Worm (Caenorhabditis elegans) whole organism, late embryonic: ENCODE data around the gene nekl-4.

Source experiments
- F13H6.1 ChIP-seq: sonication (generic microtip); optimal IDR thresholded peaks from 2 replicates; lab custom pipeline; 2016; ENCODE audit warnings: missing genetic modification characterization, missing compliant biosample characterization
- ama-1 ChIP-seq: fragments of 150-350 bp; optimal IDR thresholded peaks from 2 replicates; lab custom pipeline; 2014
- ceh-19 ChIP-seq: fragments of 200-800 bp; sonication (Bioruptor generic); optimal IDR thresholded peaks from 2 replicates; lab custom pipeline; 2018; ENCODE audit warnings: mild to moderate bottlenecking, missing genetic modification characterization, missing compliant biosample characterization
- ceh-22 ChIP-seq: sonication (generic microtip); optimal IDR thresholded peaks from 2 replicates; lab custom pipeline; 2017; ENCODE audit warnings: missing biosample characterization, missing genetic modification characterization
- hlh-30 ChIP-seq: sonication (generic microtip); optimal IDR thresholded peaks from 2 replicates; lab custom pipeline; 2017; ENCODE audit warnings: antibody characterized with exemption, missing genetic modification characterization, missing compliant biosample characterization; ENCODE audit not compliant: insufficient read depth
- nfya-1 ChIP-seq: sonication (generic microtip); optimal IDR thresholded peaks from 2 replicates; lab custom pipeline; 2017; ENCODE audit warnings: missing genetic modification characterization, mild to moderate bottlenecking, missing compliant biosample characterization, antibody characterized with exemption, moderate library complexity
- odd-2 ChIP-seq: sonication (generic microtip); optimal IDR thresholded peaks from 2 replicates; lab custom pipeline; 2017; ENCODE audit warnings: antibody characterized with exemption, mild to moderate bottlenecking, missing genetic modification characterization, missing compliant biosample characterization
- pat-9 ChIP-seq: fragments of 200-800 bp; sonication (Bioruptor generic); optimal IDR thresholded peaks from 2 replicates; lab custom pipeline; 2018; ENCODE audit warnings: mild to moderate bottlenecking, missing genetic modification characterization, moderate library complexity, missing compliant biosample characterization
- pqm-1 ChIP-seq: sonication (generic microtip); optimal IDR thresholded peaks from 2 replicates; lab custom pipeline; 2016; ENCODE audit warnings: missing genetic modification characterization, missing compliant biosample characterization
- pros-1 ChIP-seq: fragments of 150-350 bp; optimal IDR thresholded peaks from 2 replicates; lab custom pipeline; 2014; ENCODE audit warnings: missing biosample characterization, missing genetic modification reagents, missing genetic modification characterization
- ztf-16 ChIP-seq: sonication (generic microtip); optimal IDR thresholded peaks from 2 replicates; lab custom pipeline; 2017; ENCODE audit warnings: missing genetic modification characterization, missing compliant biosample characterization

DNA sequence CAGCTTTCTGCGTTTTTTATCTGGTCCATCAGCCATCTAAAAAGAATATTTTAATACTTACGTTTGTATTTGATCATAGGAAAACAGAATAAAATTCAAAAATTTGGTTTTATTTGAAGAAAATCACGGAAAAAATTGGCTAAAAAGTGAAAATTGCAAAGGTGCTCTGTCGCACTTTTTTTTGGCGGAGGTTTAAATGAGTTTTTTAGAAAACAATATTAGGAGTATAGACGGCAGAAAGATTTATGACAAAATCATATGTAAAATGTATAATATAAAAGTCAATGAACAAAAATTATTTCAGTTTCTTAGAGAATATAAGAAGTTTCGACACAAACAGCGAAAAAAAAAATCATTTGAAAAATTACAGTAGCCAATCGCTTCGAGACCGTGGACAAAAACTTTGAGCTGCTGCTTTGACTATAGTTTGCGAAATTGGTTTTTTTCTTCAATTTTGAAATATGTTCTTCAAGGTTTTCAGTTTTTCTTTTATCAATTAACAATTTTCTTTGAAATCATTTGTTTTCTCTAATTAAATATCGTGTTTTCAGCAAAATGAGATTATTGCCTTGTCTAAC lies 33.5 kb downstream of the nekl-4 start, which contains the start of the genes R02F2.7 and R02F2.4:
- TF ChIP-seq ama-1 (lab: Kevin White, UChicago): no peak
- TF ChIP-seq nfya-1 (tag; lab: Kevin White, UChicago): no peak
- TF ChIP-seq pqm-1 (tag; lab: Kevin White, UChicago): no peak
- no peak for TF ChIP-seq odd-2 (tag; lab: Kevin White, UChicago)
- TF ChIP-seq F13H6.1 (tag; lab: Kevin White, UChicago): no peak
- TF ChIP-seq ceh-19: no peak
- no peak for TF ChIP-seq ztf-16 (tag; lab: Kevin White, UChicago)
- TF ChIP-seq hlh-30 (tag; lab: Kevin White, UChicago): no peak
- no peak for TF ChIP-seq pat-9
- no peak for TF ChIP-seq ceh-22 (tag; lab: Kevin White, UChicago)
- TF ChIP-seq pros-1 (tag; lab: Kevin White, UChicago): no peak
